Worm (Caenorhabditis elegans) whole organism, late embryonic: ENCODE measurements around the gene C02B10.4.

Experiments
- ceh-31 ChIP-seq: sonication (generic microtip); optimal IDR thresholded peaks from 2 replicates; lab custom pipeline; 2016; ENCODE audit warnings: missing genetic modification characterization, missing compliant biosample characterization
- hlh-30 ChIP-seq: sonication (generic microtip); optimal IDR thresholded peaks from 2 replicates; lab custom pipeline; 2017; ENCODE audit warnings: antibody characterized with exemption, missing genetic modification characterization, missing compliant biosample characterization; ENCODE audit not compliant: insufficient read depth
- unc-86 ChIP-seq: sonication (generic microtip); optimal IDR thresholded peaks from 2 replicates; lab custom pipeline; 2016; ENCODE audit warnings: missing genetic modification characterization, missing compliant biosample characterization

DNA sequence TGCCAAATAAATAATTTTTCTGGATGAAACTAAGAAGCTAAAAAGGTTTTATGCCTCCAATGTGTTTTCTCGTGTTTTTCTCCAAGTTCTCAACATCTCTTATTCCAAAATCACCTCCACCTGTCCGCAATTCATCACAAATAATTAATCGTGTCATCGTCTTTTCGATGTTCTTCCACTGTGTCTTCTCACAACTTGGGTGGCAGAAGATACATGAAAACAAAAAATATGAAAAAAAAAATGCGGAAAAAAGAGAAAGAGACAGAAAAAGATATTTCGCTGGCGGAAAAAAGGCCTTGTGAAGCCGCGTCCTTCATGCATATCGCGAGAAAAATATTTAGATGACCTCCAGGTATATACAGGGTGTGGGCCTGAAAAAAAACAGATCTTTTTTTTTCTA lies 17.6 kb upstream of the C02B10.4 start:
- TF ChIP-seq ceh-31 (tag; lab: Kevin White, UChicago), result no peak
- TF ChIP-seq hlh-30 (tag; lab: Kevin White, UChicago), result no peak
- no peak for TF ChIP-seq unc-86 (tag; lab: Kevin White, UChicago)
